Fruit fly (Drosophila melanogaster) whole organism: ENCODE data around the gene mab-21.

ENCODE experiments used
- CG8478 ChIP-seq: fragments of >200 bp; optimal IDR thresholded peaks from 2 replicates; lab custom pipeline; 2018; ENCODE audit warnings: inconsistent platforms
- Dll ChIP-seq: fragments of >200 bp; optimal IDR thresholded peaks from 2 replicates; lab custom pipeline; 2017
- EcR ChIP-seq, 2 experiments: fragments of >200 bp; optimal IDR thresholded peaks; 2 replicates each; lab custom pipeline; 2017; ENCODE audit warnings: missing biosample characterization in 2 of 2, missing genetic modification characterization in 2 of 2, missing genetic modification reagents in 2 of 2
- pan ChIP-seq: fragments of >200 bp; optimal IDR thresholded peaks from 2 replicates; lab custom pipeline; 2017
- psq ChIP-seq: fragments of >200 bp; optimal IDR thresholded peaks from 2 replicates; lab custom pipeline; 2017
- usp ChIP-seq: fragments of >200 bp; optimal IDR thresholded peaks from 2 replicates; lab custom pipeline; 2017; ENCODE audit warnings: missing biosample characterization, missing genetic modification characterization, mixed read lengths

- TF ChIP-seq usp (GFP tag; lab: Kevin White, UChicago) (no peak), pan (no peak), Dll (lab: Kevin White, UChicago) (no peak), psq (lab: Kevin White, UChicago) (no peak), EcR (GFP tag; optimal IDR thresholded peaks at IDR 0.05; lab: Kevin White, UChicago) (no peak), CG8478 (lab: Kevin White, UChicago) (no peak)
Measured at dm6 chrX:5965517-5966397, 47.2 kb downstream of the mab-21 start, which contains the start of gene Grip.
